Worm (Caenorhabditis elegans) whole organism, L2 larva: ENCODE results near the gene F29B9.7.

Experiments used
- C34F6.9 ChIP-seq: fragments of 150-350 bp; optimal IDR thresholded peaks from 2 replicates; lab custom pipeline; 2014; ENCODE audit warnings: missing biosample characterization, missing genetic modification characterization
- F13H6.1 ChIP-seq: sonication (generic microtip); optimal IDR thresholded peaks from 2 replicates; lab custom pipeline; 2016; ENCODE audit warnings: missing genetic modification characterization, missing compliant biosample characterization
- R02D3.7 ChIP-seq: fragments of 150-350 bp; optimal IDR thresholded peaks from 2 replicates; lab custom pipeline; 2014; ENCODE audit warnings: missing biosample characterization, missing genetic modification characterization
- Y55F3AM.14 ChIP-seq: fragments of 200-800 bp; sonication (Bioruptor generic); optimal IDR thresholded peaks from 2 replicates; lab custom pipeline; 2018; ENCODE audit warnings: mild to moderate bottlenecking, missing genetic modification characterization, missing compliant biosample characterization
- ZK546.5 ChIP-seq: sonication (generic microtip); optimal IDR thresholded peaks from 2 replicates; lab custom pipeline; 2017; ENCODE audit warnings: missing biosample characterization, missing genetic modification characterization
- alr-1 ChIP-seq: fragments of 150-350 bp; optimal IDR thresholded peaks from 2 replicates; lab custom pipeline; 2014; ENCODE audit warnings: missing biosample characterization, missing genetic modification characterization
- aly-2 ChIP-seq: fragments of 150-350 bp; optimal IDR thresholded peaks from 2 replicates; lab custom pipeline; 2014; ENCODE audit warnings: missing biosample characterization, missing genetic modification characterization
- ama-1 ChIP-seq: fragments of 150-350 bp; optimal IDR thresholded peaks from 2 replicates; lab custom pipeline; 2018; ENCODE audit warnings: inconsistent platforms
- blmp-1 ChIP-seq: sonication (generic microtip); optimal IDR thresholded peaks from 2 replicates; lab custom pipeline; 2017; ENCODE audit warnings: missing genetic modification characterization, mild to moderate bottlenecking, missing compliant biosample characterization, antibody characterized with exemption, moderate library complexity; ENCODE audit not compliant: insufficient read depth
- ceh-16 ChIP-seq: fragments of 150-350 bp; optimal IDR thresholded peaks from 2 replicates; lab custom pipeline; 2014; ENCODE audit warnings: missing biosample characterization, missing genetic modification characterization
- ceh-82 ChIP-seq: fragments of 150-350 bp; optimal IDR thresholded peaks from 2 replicates; lab custom pipeline; 2014; ENCODE audit warnings: missing biosample characterization, missing genetic modification characterization
- crh-2 ChIP-seq: sonication (generic microtip); optimal IDR thresholded peaks from 2 replicates; lab custom pipeline; 2017; ENCODE audit warnings: missing biosample characterization, missing genetic modification characterization
- egl-27 ChIP-seq: sonication (generic microtip); optimal IDR thresholded peaks from 3 replicates; lab custom pipeline; 2017; ENCODE audit warnings: missing biosample characterization, missing genetic modification reagents, missing genetic modification characterization
- elt-1 ChIP-seq: fragments of 150-350 bp; optimal IDR thresholded peaks from 2 replicates; lab custom pipeline; 2014; ENCODE audit warnings: missing biosample characterization, missing genetic modification characterization
- fos-1 ChIP-seq: fragments of 150-350 bp; optimal IDR thresholded peaks from 2 replicates; lab custom pipeline; 2014; ENCODE audit warnings: missing biosample characterization, missing genetic modification characterization
- gmeb-1 ChIP-seq: fragments of 150-350 bp; optimal IDR thresholded peaks from 2 replicates; lab custom pipeline; 2014; ENCODE audit warnings: missing biosample characterization, missing genetic modification characterization
- lin-11 ChIP-seq: fragments of 150-350 bp; sonication (generic microtip); optimal IDR thresholded peaks from 2 replicates; lab custom pipeline; 2014; ENCODE audit warnings: missing biosample characterization, missing genetic modification characterization, inconsistent platforms, mixed read lengths
- lin-13 ChIP-seq: fragments of 150-350 bp; optimal IDR thresholded peaks from 2 replicates; lab custom pipeline; 2014; ENCODE audit warnings: missing biosample characterization, missing genetic modification reagents, missing genetic modification characterization
- lin-39 ChIP-seq: fragments of 150-350 bp; optimal IDR thresholded peaks from 2 replicates; lab custom pipeline; 2014; ENCODE audit warnings: missing biosample characterization, missing genetic modification reagents, missing genetic modification characterization
- mab-5 ChIP-seq: fragments of 150-350 bp; optimal IDR thresholded peaks from 2 replicates; lab custom pipeline; 2014; ENCODE audit warnings: missing biosample characterization, missing genetic modification characterization
- mdl-1 ChIP-seq, 2 experiments: fragments of 150-350 bp in 1 of 2; sonication (generic microtip) in 1 of 2; optimal IDR thresholded peaks; 2 replicates each; lab custom pipeline; 2017; ENCODE audit warnings: missing biosample characterization in 2 of 2, missing genetic modification characterization in 2 of 2
- nhr-10 ChIP-seq: sonication (generic microtip); optimal IDR thresholded peaks from 2 replicates; lab custom pipeline; 2017; ENCODE audit warnings: missing biosample characterization, missing genetic modification characterization
- nhr-11 ChIP-seq: fragments of 150-350 bp; optimal IDR thresholded peaks from 2 replicates; lab custom pipeline; 2014; ENCODE audit warnings: missing biosample characterization, missing genetic modification characterization
- nhr-12 ChIP-seq: fragments of 150-350 bp; optimal IDR thresholded peaks from 2 replicates; lab custom pipeline; 2014; ENCODE audit warnings: missing biosample characterization, missing genetic modification characterization
- nhr-129 ChIP-seq: fragments of 150-350 bp; optimal IDR thresholded peaks from 2 replicates; lab custom pipeline; 2014; ENCODE audit warnings: missing biosample characterization, missing genetic modification characterization
- nhr-21 ChIP-seq: fragments of 150-350 bp; optimal IDR thresholded peaks from 2 replicates; lab custom pipeline; 2014; ENCODE audit warnings: missing biosample characterization, missing genetic modification characterization
- nhr-23 ChIP-seq: fragments of 150-350 bp; optimal IDR thresholded peaks from 2 replicates; lab custom pipeline; 2014; ENCODE audit warnings: missing biosample characterization, missing genetic modification reagents, missing genetic modification characterization
- nhr-237 ChIP-seq: fragments of 150-350 bp; optimal IDR thresholded peaks from 2 replicates; lab custom pipeline; 2014; ENCODE audit warnings: missing biosample characterization, missing genetic modification characterization
- nhr-25 ChIP-seq: fragments of 150-350 bp; sonication (generic microtip); optimal IDR thresholded peaks from 3 replicates; lab custom pipeline; 2014; ENCODE audit warnings: missing biosample characterization, missing genetic modification characterization
- nhr-6 ChIP-seq: fragments of 150-350 bp; optimal IDR thresholded peaks from 2 replicates; lab custom pipeline; 2014; ENCODE audit warnings: missing biosample characterization, missing genetic modification characterization
- nhr-77 ChIP-seq: fragments of 150-350 bp; optimal IDR thresholded peaks from 2 replicates; lab custom pipeline; 2014; ENCODE audit warnings: missing biosample characterization, missing genetic modification characterization
- peb-1 ChIP-seq: fragments of 150-350 bp; optimal IDR thresholded peaks from 2 replicates; lab custom pipeline; 2014; ENCODE audit warnings: missing biosample characterization, missing genetic modification characterization
- sem-4 ChIP-seq: fragments of 150-350 bp; optimal IDR thresholded peaks from 2 replicates; lab custom pipeline; 2014; ENCODE audit warnings: missing biosample characterization, missing genetic modification reagents, missing genetic modification characterization
- skn-1 ChIP-seq: sonication (generic microtip); optimal IDR thresholded peaks from 2 replicates; lab custom pipeline; 2017; ENCODE audit warnings: missing biosample characterization, missing genetic modification characterization
- sma-3 ChIP-seq: sonication (generic microtip); optimal IDR thresholded peaks from 2 replicates; lab custom pipeline; 2016; ENCODE audit warnings: missing genetic modification reagents, missing genetic modification characterization, missing compliant biosample characterization
- sma-9 ChIP-seq, 2 experiments: fragments of 150-350 bp in 1 of 2; sonication (generic microtip) in 1 of 2; optimal IDR thresholded peaks; 2 replicates each; lab custom pipeline; 2014 to 2016; ENCODE audit warnings: missing genetic modification characterization in 2 of 2, mild to moderate bottlenecking in 1 of 2, missing biosample characterization in 1 of 2, missing compliant biosample characterization in 1 of 2, missing genetic modification reagents in 1 of 2, moderate library complexity in 1 of 2
- snpc-4 ChIP-seq: fragments of 150-350 bp; optimal IDR thresholded peaks from 2 replicates; lab custom pipeline; 2014; ENCODE audit warnings: missing biosample characterization, missing genetic modification characterization
- unc-39 ChIP-seq: fragments of 150-350 bp; optimal IDR thresholded peaks from 2 replicates; lab custom pipeline; 2014; ENCODE audit warnings: missing biosample characterization, missing genetic modification characterization
- unc-55 ChIP-seq: fragments of 150-350 bp; sonication (generic microtip); optimal IDR thresholded peaks from 3 replicates; lab custom pipeline; 2014; ENCODE audit warnings: missing biosample characterization, missing genetic modification reagents, missing genetic modification characterization
- unc-62 ChIP-seq: fragments of 150-350 bp; optimal IDR thresholded peaks from 2 replicates; lab custom pipeline; 2014; ENCODE audit warnings: missing biosample characterization, missing genetic modification reagents, missing genetic modification characterization
- zag-1 ChIP-seq: fragments of 150-350 bp; optimal IDR thresholded peaks from 2 replicates; lab custom pipeline; 2014; ENCODE audit warnings: missing biosample characterization, missing genetic modification characterization
- ztf-1 ChIP-seq: fragments of 200-800 bp; sonication (Bioruptor generic); conservative IDR thresholded peaks from 2 replicates; pipeline ENCODE4 v1.3.6; 2022; ENCODE audit warnings: missing genetic modification characterization, missing compliant biosample characterization
- ztf-11 ChIP-seq: sonication (generic microtip); optimal IDR thresholded peaks from 2 replicates; lab custom pipeline; 2017; ENCODE audit warnings: missing biosample characterization, missing genetic modification characterization
- ztf-4 ChIP-seq: fragments of 150-350 bp; optimal IDR thresholded peaks from 2 replicates; lab custom pipeline; 2014; ENCODE audit warnings: missing biosample characterization, missing genetic modification characterization

The F29B9.7 gene

ce11 chrIV:4656380-4656779 lies 6.8 kb downstream of the F29B9.7 start:
- TF ChIP-seq zag-1 (tag; lab: Kevin White, UChicago) (no peak), nhr-25 (tag; lab: Kevin White, UChicago) (no peak), gmeb-1 (no peak), ceh-16 (tag; lab: Kevin White, UChicago) (no peak), elt-1 (tag; lab: Kevin White, UChicago) (no peak), peb-1 (tag; lab: Kevin White, UChicago) (no peak), crh-2 (tag; lab: Kevin White, UChicago) (no peak), snpc-4 (tag; lab: Kevin White, UChicago) (no peak), nhr-12 (tag; lab: Kevin White, UChicago) (no peak)

DNA sequence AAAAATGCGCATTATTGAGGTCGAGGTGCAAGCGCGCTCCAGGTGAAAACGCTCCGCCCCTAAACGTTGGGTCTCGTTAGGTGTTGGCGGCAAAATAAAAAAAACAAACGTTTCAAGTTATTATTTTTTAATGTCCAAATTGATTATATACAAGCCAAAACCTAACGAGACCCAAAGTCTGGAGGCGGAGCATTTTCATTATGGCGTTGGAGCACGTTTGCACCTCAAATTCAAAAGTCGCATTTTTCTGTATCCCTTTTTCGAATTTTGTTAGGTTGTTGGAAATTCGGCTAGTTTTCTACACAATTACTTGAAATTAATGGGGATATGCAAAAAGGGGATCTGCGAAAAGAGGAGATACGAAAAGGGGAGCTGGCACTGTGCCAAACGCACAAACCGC lies 8.3 kb downstream of the F29B9.7 start, which contains the start of gene col-111:
col-111 (minus strand) TSS at position 101 of the 400 bp plus-strand sequence.
- TF ChIP-seq unc-55 (no peak), nhr-129 (tag; lab: Kevin White, UChicago) (no peak), mdl-1 (tag; optimal IDR thresholded peaks at IDR 0.05; lab: Kevin White, UChicago) (no peak), nhr-21 (no peak), ceh-82 (tag; lab: Kevin White, UChicago) (no peak), nhr-237 (tag; lab: Kevin White, UChicago) (no peak), nhr-11 (tag; lab: Kevin White, UChicago) (no peak), lin-39 (tag; lab: Kevin White, UChicago) (no peak), C34F6.9 (tag; lab: Kevin White, UChicago) (no peak), ama-1 (lab: Kevin White, UChicago) (no peak)

ce11 chrIV:4659277-4659676 lies 9.7 kb downstream of the F29B9.7 start, which contains the start of gene mrps-21:
TSS of gene mrps-21 (minus strand) at chrIV:4659517.
- TF ChIP-seq lin-11 (no peak), ama-1 (lab: Kevin White, UChicago) (peak; percentile 5)

- TF ChIP-seq lin-11 (peak; percentile 91), unc-62 (peak; percentile 10), ztf-1 (GFP tag; lab: Robert Waterston, UW) (no peak), R02D3.7 (tag; lab: Kevin White, UChicago) (peak; percentile 47), nhr-237 (tag; lab: Kevin White, UChicago) (peak; percentile 73), unc-39 (no peak), fos-1 (tag; lab: Kevin White, UChicago) (peak; percentile 72), blmp-1 (tag; lab: Kevin White, UChicago) (peak; percentile 75), ZK546.5 (tag; lab: Kevin White, UChicago) (peak; percentile 72), nhr-6 (tag; lab: Kevin White, UChicago) (peak; percentile 55), nhr-77 (tag; lab: Kevin White, UChicago) (peak; percentile 39), F13H6.1 (tag; lab: Kevin White, UChicago) (peak; percentile 92), peb-1 (tag; lab: Kevin White, UChicago) (no peak), ama-1 (lab: Kevin White, UChicago) (no peak), snpc-4 (tag; lab: Kevin White, UChicago) (peak; percentile 78), sma-3 (peak; percentile 98), ztf-11 (tag; lab: Kevin White, UChicago) (no peak), ceh-16 (tag; lab: Kevin White, UChicago) (peak; percentile 54), nhr-11 (tag; lab: Kevin White, UChicago) (no peak), sma-9 (GFP tag; optimal IDR thresholded peaks at IDR 0.05; lab: Kevin White, UChicago) (peak; percentile 88), sma-9 (tag; optimal IDR thresholded peaks at IDR 0.05; lab: Kevin White, UChicago) (no peak), elt-1 (tag; lab: Kevin White, UChicago) (no peak), lin-13 (peak; percentile 93), nhr-25 (tag; lab: Kevin White, UChicago) (peak; percentile 88), skn-1 (tag; lab: Kevin White, UChicago) (no peak), mab-5 (peak; percentile 82), egl-27 (tag; lab: Kevin White, UChicago) (peak; percentile 78), sem-4 (peak; percentile 93), nhr-12 (tag; lab: Kevin White, UChicago) (no peak), nhr-23 (tag; lab: Kevin White, UChicago) (no peak), mdl-1 (tag; optimal IDR thresholded peaks at IDR 0.05; lab: Kevin White, UChicago) (peak in 1 of 2 experiments; percentile 51), aly-2 (tag; lab: Kevin White, UChicago) (no peak), C34F6.9 (tag; lab: Kevin White, UChicago) (peak; percentile 97), alr-1 (tag; lab: Kevin White, UChicago) (no peak), Y55F3AM.14 (peak; percentile 74), nhr-10 (peak; percentile 30), ztf-4 (tag; lab: Kevin White, UChicago) (peak; percentile 76)
Measured at ce11 chrIV:4660151-4661041, 10.8 kb downstream of the F29B9.7 start, which contains the start of the genes F29B9.11 and jmjd-1.2. TSS of gene F29B9.11 (minus strand) at chrIV:4660201. TSS of gene jmjd-1.2 (plus strand) at chrIV:4660991.
